Fruit fly (Drosophila melanogaster) whole organism, embryonic: ENCODE results near the gene Smvt.

Experiments
- B-H2 ChIP-seq: fragments of 200-800 bp; sonication (Bioruptor generic); optimal IDR thresholded peaks from 2 replicates; lab custom pipeline; 2018; ENCODE audit warnings: missing biosample characterization, mild to moderate bottlenecking, missing genetic modification characterization
- Bteb2 ChIP-seq: fragments of 200-800 bp; sonication (Bioruptor generic); optimal IDR thresholded peaks from 2 replicates; lab custom pipeline; 2016; ENCODE audit warnings: missing biosample characterization, missing genetic modification characterization
- CG10431 ChIP-seq: fragments of 200-800 bp; sonication (Bioruptor generic); optimal IDR thresholded peaks from 3 replicates; lab custom pipeline; 2018; ENCODE audit warnings: missing biosample characterization, mild to moderate bottlenecking, missing genetic modification characterization
- CG11085 ChIP-seq: fragments of 200-800 bp; sonication (Bioruptor generic); IDR thresholded peaks from 2 replicates; pipeline ENCODE4 v1.3.6; 2022; ENCODE audit warnings: missing biosample characterization, missing genetic modification characterization
- CG11093 ChIP-seq: fragments of 200-800 bp; sonication (Bioruptor generic); IDR thresholded peaks from 3 replicates; pipeline ENCODE4 v1.3.6; 2022; ENCODE audit warnings: missing biosample characterization, missing genetic modification characterization
- CG13287 ChIP-seq: fragments of 200-800 bp; sonication (Bioruptor generic); IDR thresholded peaks from 2 replicates; pipeline ENCODE4 v1.3.6; 2022; ENCODE audit warnings: missing biosample characterization, missing genetic modification characterization; ENCODE audit not compliant: partially characterized antibody
- CG13775 ChIP-seq: fragments of 200-800 bp; sonication (Bioruptor generic); optimal IDR thresholded peaks from 3 replicates; lab custom pipeline; 2017; ENCODE audit warnings: missing biosample characterization, mild to moderate bottlenecking, missing genetic modification characterization
- CG14860 ChIP-seq: fragments of 200-800 bp; sonication (Bioruptor generic); IDR thresholded peaks from 3 replicates; pipeline ENCODE4 v1.3.6; 2022; ENCODE audit warnings: missing biosample characterization, missing genetic modification characterization; ENCODE audit not compliant: partially characterized antibody
- CG15011 ChIP-seq: fragments of 200-800 bp; sonication (Bioruptor generic); optimal IDR thresholded peaks from 3 replicates; lab custom pipeline; 2018; ENCODE audit warnings: missing biosample characterization, mild to moderate bottlenecking, missing genetic modification characterization
- CG15514 ChIP-seq: fragments of 200-800 bp; sonication (Bioruptor generic); optimal IDR thresholded peaks from 3 replicates; lab custom pipeline; 2017; ENCODE audit warnings: missing biosample characterization, missing genetic modification characterization, mild to moderate bottlenecking, moderate library complexity, missing genetic modification reagents
- CG1603 ChIP-seq: fragments of 200-800 bp; sonication (Bioruptor generic); optimal IDR thresholded peaks from 2 replicates; lab custom pipeline; 2019; ENCODE audit warnings: missing biosample characterization, mild to moderate bottlenecking, missing genetic modification characterization, moderate library complexity
- CG17829 ChIP-seq: fragments of 200-800 bp; optimal IDR thresholded peaks from 2 replicates; lab custom pipeline; 2019; ENCODE audit warnings: missing biosample characterization, mild to moderate bottlenecking, missing genetic modification characterization, moderate library complexity
- CG1792 ChIP-seq: fragments of 200-800 bp; sonication (Bioruptor generic); optimal IDR thresholded peaks from 2 replicates; lab custom pipeline; 2016; ENCODE audit warnings: missing biosample characterization, missing genetic modification characterization
- CG18011 ChIP-seq: fragments of 200-800 bp; sonication (Bioruptor generic); optimal IDR thresholded peaks from 2 replicates; lab custom pipeline; 2017; ENCODE audit warnings: missing biosample characterization, missing genetic modification characterization, mild to moderate bottlenecking, moderate library complexity, missing genotype
- CG18619 ChIP-seq: fragments of 200-800 bp; sonication (Bioruptor generic); optimal IDR thresholded peaks from 3 replicates; lab custom pipeline; 2017; ENCODE audit warnings: missing biosample characterization, mild to moderate bottlenecking, missing genetic modification characterization
- CG31441 ChIP-seq: fragments of 200-800 bp; sonication (Bioruptor generic); IDR thresholded peaks from 2 replicates; pipeline ENCODE4 v1.3.6; 2022; ENCODE audit warnings: missing biosample characterization, missing genetic modification characterization
- CG3163 ChIP-seq: fragments of 200-800 bp; sonication (Bioruptor generic); optimal IDR thresholded peaks from 3 replicates; lab custom pipeline; 2016; ENCODE audit warnings: missing biosample characterization, missing genetic modification characterization
- CG32772 ChIP-seq: fragments of 200-800 bp; sonication (Bioruptor generic); IDR thresholded peaks from 2 replicates; pipeline ENCODE4 v1.3.6; 2022; ENCODE audit warnings: missing biosample characterization, missing genetic modification characterization
- CG43689 ChIP-seq: fragments of 200-800 bp; sonication (Bioruptor generic); IDR thresholded peaks from 2 replicates; pipeline ENCODE4 v1.3.6; 2022; ENCODE audit warnings: missing biosample characterization, missing genetic modification characterization
- CG6175 ChIP-seq: fragments of 200-800 bp; sonication (Bioruptor generic); IDR thresholded peaks from 3 replicates; pipeline ENCODE4 v1.3.6; 2022; ENCODE audit warnings: missing biosample characterization, missing genetic modification characterization
- CG6813 ChIP-seq: fragments of 200-800 bp; sonication (Bioruptor generic); optimal IDR thresholded peaks from 2 replicates; lab custom pipeline; 2017; ENCODE audit warnings: missing biosample characterization, missing genetic modification characterization, mild to moderate bottlenecking, moderate library complexity, missing genetic modification reagents
- CG7745 ChIP-seq: fragments of 200-800 bp; sonication (Bioruptor generic); optimal IDR thresholded peaks from 2 replicates; lab custom pipeline; 2018; ENCODE audit warnings: missing biosample characterization, mild to moderate bottlenecking, missing genetic modification characterization, moderate library complexity
- CG8089 ChIP-seq: fragments of 200-800 bp; sonication (Bioruptor generic); optimal IDR thresholded peaks from 3 replicates; lab custom pipeline; 2016; ENCODE audit warnings: missing biosample characterization, missing genetic modification characterization
- CG9609 ChIP-seq: fragments of 200-800 bp; sonication (Bioruptor generic); optimal IDR thresholded peaks from 3 replicates; lab custom pipeline; 2016; ENCODE audit warnings: missing biosample characterization, missing genetic modification characterization
- CG9932 ChIP-seq: fragments of 200-800 bp; sonication (Bioruptor generic); IDR thresholded peaks from 2 replicates; pipeline ENCODE4 v1.3.6; 2022; ENCODE audit warnings: missing biosample characterization, missing genetic modification characterization
- D19B ChIP-seq: fragments of 200-800 bp; sonication (Bioruptor generic); optimal IDR thresholded peaks from 2 replicates; lab custom pipeline; 2017; ENCODE audit warnings: missing biosample characterization, mild to moderate bottlenecking, missing genetic modification characterization
- Dbx ChIP-seq: fragments of 200-800 bp; sonication (Bioruptor generic); IDR thresholded peaks from 3 replicates; pipeline ENCODE4 v1.3.6; 2022; ENCODE audit warnings: missing biosample characterization, missing genetic modification characterization
- Ets65A ChIP-seq: fragments of 200-800 bp; sonication (Bioruptor generic); peaks from one replicate; lab custom pipeline; 2016; ENCODE audit warnings: missing biosample characterization, missing genetic modification characterization
- Gug ChIP-seq: fragments of 200-800 bp; sonication (Bioruptor generic); IDR thresholded peaks from 4 replicates; pipeline ENCODE4 v1.3.6; 2022; ENCODE audit warnings: missing biosample characterization, missing genetic modification characterization
- HmgD ChIP-seq: fragments of 200-800 bp; sonication (Bioruptor generic); optimal IDR thresholded peaks from 3 replicates; lab custom pipeline; 2016; ENCODE audit warnings: missing biosample characterization, missing genetic modification characterization
- MESR4 ChIP-seq: fragments of 200-800 bp; sonication (Bioruptor generic); optimal IDR thresholded peaks from 2 replicates; lab custom pipeline; 2018; ENCODE audit warnings: missing biosample characterization, mild to moderate bottlenecking, missing genetic modification characterization, moderate library complexity
- Myb ChIP-seq: fragments of 200-800 bp; sonication (Bioruptor generic); optimal IDR thresholded peaks from 2 replicates; lab custom pipeline; 2016; ENCODE audit warnings: missing biosample characterization, missing genetic modification characterization
- Oaz ChIP-seq: fragments of 200-800 bp; sonication (Bioruptor generic); IDR thresholded peaks from 2 replicates; pipeline ENCODE4 v1.3.6; 2022; ENCODE audit warnings: missing biosample characterization, missing genetic modification characterization
- PHDP ChIP-seq: fragments of 200-800 bp; sonication (Bioruptor generic); optimal IDR thresholded peaks from 3 replicates; lab custom pipeline; 2018; ENCODE audit warnings: missing biosample characterization, mild to moderate bottlenecking, missing genetic modification characterization, moderate library complexity
- ac ChIP-seq: fragments of 200-800 bp; sonication (Bioruptor generic); optimal IDR thresholded peaks from 3 replicates; lab custom pipeline; 2017; ENCODE audit warnings: missing biosample characterization, mild to moderate bottlenecking, missing genetic modification characterization
- ara ChIP-seq: fragments of 200-800 bp; sonication (Bioruptor generic); IDR thresholded peaks from 2 replicates; pipeline ENCODE4 v1.3.6; 2022; ENCODE audit warnings: missing biosample characterization, missing genetic modification characterization
- ash1 ChIP-seq: fragments of 200-800 bp; sonication (Bioruptor generic); optimal IDR thresholded peaks from 2 replicates; lab custom pipeline; 2018; ENCODE audit warnings: missing biosample characterization, mild to moderate bottlenecking, missing genetic modification characterization
- bbx ChIP-seq: fragments of 200-800 bp; sonication (Bioruptor generic); IDR thresholded peaks from 2 replicates; pipeline ENCODE4 v1.3.6; 2022; ENCODE audit warnings: missing biosample characterization, missing genetic modification characterization; ENCODE audit not compliant: partially characterized antibody
- caup ChIP-seq: fragments of 200-800 bp; sonication (Bioruptor generic); optimal IDR thresholded peaks from 3 replicates; lab custom pipeline; 2017; ENCODE audit warnings: missing biosample characterization, mild to moderate bottlenecking, missing genetic modification characterization, moderate library complexity; ENCODE audit not compliant: severe bottlenecking
- eve ChIP-seq, 2 experiments: fragments of >200 bp; optimal IDR thresholded peaks; 2 replicates each; lab custom pipeline; 2017; ENCODE audit warnings: missing biosample characterization in 2 of 2, missing genetic modification characterization in 2 of 2
- grau ChIP-seq: fragments of 200-800 bp; optimal IDR thresholded peaks from 3 replicates; lab custom pipeline; 2019; ENCODE audit warnings: missing biosample characterization, mild to moderate bottlenecking, missing genetic modification characterization, moderate library complexity
- h ChIP-seq: fragments of >200 bp; optimal IDR thresholded peaks from 2 replicates; lab custom pipeline; 2017
- jigr1 ChIP-seq: fragments of 200-800 bp; sonication (Bioruptor generic); IDR thresholded peaks from 3 replicates; pipeline ENCODE4 v1.3.6; 2022; ENCODE audit warnings: missing biosample characterization, missing genetic modification characterization
- lov ChIP-seq, 2 experiments: fragments of 200-800 bp in 1 of 2; fragments of >200 bp in 1 of 2; sonication (Bioruptor generic) in 1 of 2; IDR thresholded peaks in 1 of 2; optimal IDR thresholded peaks in 1 of 2; 2 replicates in 1 of 2; 3 replicates in 1 of 2; pipeline versions ENCODE4 v1.3.6 to Lab custom; 2017 to 2022; ENCODE audit warnings: missing biosample characterization in 1 of 2, missing genetic modification characterization in 1 of 2
- odd ChIP-seq: fragments of 200-800 bp; sonication (Bioruptor generic); optimal IDR thresholded peaks from 2 replicates; lab custom pipeline; 2017; ENCODE audit warnings: missing biosample characterization, mild to moderate bottlenecking, missing genetic modification characterization
- pzg ChIP-seq: fragments of 200-800 bp; sonication (Bioruptor generic); optimal IDR thresholded peaks from 3 replicates; lab custom pipeline; 2018; ENCODE audit warnings: missing biosample characterization, mild to moderate bottlenecking, missing genetic modification characterization, moderate library complexity
- rib ChIP-seq: fragments of 200-800 bp; sonication (Bioruptor generic); IDR thresholded peaks from 2 replicates; pipeline ENCODE4 v1.3.6; 2022; ENCODE audit warnings: missing biosample characterization, missing genetic modification characterization
- slbo ChIP-seq: fragments of 200-800 bp; sonication (Bioruptor generic); IDR thresholded peaks from 2 replicates; pipeline ENCODE4 v1.3.6; 2022; ENCODE audit warnings: missing biosample characterization, missing genetic modification characterization
- sna ChIP-seq: fragments of 200-800 bp; sonication (Bioruptor generic); IDR thresholded peaks from 2 replicates; pipeline ENCODE4 v1.3.6; 2022; ENCODE audit warnings: missing biosample characterization, missing genetic modification characterization; ENCODE audit not compliant: partially characterized antibody
- toy ChIP-seq: fragments of 200-800 bp; sonication (Bioruptor generic); IDR thresholded peaks from 2 replicates; pipeline ENCODE4 v1.3.6; 2022; ENCODE audit warnings: missing biosample characterization, missing genetic modification characterization

Gene Smvt

dm6 chr3R:31723206-31723933 is 38.0 kb downstream of the Smvt start (continued):
- TF ChIP-seq CG15011, result no peak
- peak; percentile 12 for TF ChIP-seq grau (tag; lab: Kevin White, UChicago)
- TF ChIP-seq lov (optimal IDR thresholded peaks at IDR 0.05; lab: Kevin White, UChicago), result no peak
- no peak for TF ChIP-seq lov (GFP tag; IDR thresholded peaks at IDR 0.05; lab: Robert Waterston, UW)
- TF ChIP-seq odd, result no peak
- no peak for TF ChIP-seq PHDP
- TF ChIP-seq CG13287 (GFP tag; lab: Robert Waterston, UW), result no peak
- no peak for TF ChIP-seq CG11093 (GFP tag; lab: Robert Waterston, UW)
- no peak for TF ChIP-seq CG3163 (GFP tag; lab: Kevin White, UChicago)
- TF ChIP-seq MESR4, result no peak
- TF ChIP-seq D19B (GFP tag; lab: Kevin White, UChicago), result no peak
- TF ChIP-seq CG7745 (tag; lab: Kevin White, UChicago), result no peak
- no peak for TF ChIP-seq eve (GFP tag; optimal IDR thresholded peaks at IDR 0.05; lab: Kevin White, UChicago)
- TF ChIP-seq CG31441 (GFP tag; lab: Robert Waterston, UW), result no peak; the same call in 1 of the 2 replicates
- TF ChIP-seq ara (GFP tag; lab: Robert Waterston, UW), result no peak
- TF ChIP-seq CG43689 (GFP tag; lab: Robert Waterston, UW), result no peak
- TF ChIP-seq CG6175 (GFP tag; lab: Robert Waterston, UW), result 0 out of 3 replicates have a peak, but pooled peaks have one; percentile 14
- TF ChIP-seq Gug (GFP tag; lab: Robert Waterston, UW), result 0 out of 4 replicates have a peak, but pooled peaks have one; percentile 4
- no peak for TF ChIP-seq Myb (GFP tag; lab: Kevin White, UChicago)
- TF ChIP-seq pzg (GFP tag; lab: Kevin White, UChicago), result no peak
- no peak for TF ChIP-seq CG15514 (GFP tag; lab: Kevin White, UChicago)
- no peak for TF ChIP-seq rib (GFP tag; lab: Robert Waterston, UW)
- TF ChIP-seq Bteb2 (GFP tag; lab: Kevin White, UChicago), result no peak
- no peak for TF ChIP-seq CG18619 (GFP tag; lab: Kevin White, UChicago)
- TF ChIP-seq h (lab: Kevin White, UChicago), result no peak
- TF ChIP-seq Ets65A (GFP tag; lab: Kevin White, UChicago), result no peak
- peak; percentile 51 for TF ChIP-seq CG1603
- no peak for TF ChIP-seq ash1
- no peak for TF ChIP-seq jigr1 (GFP tag; lab: Robert Waterston, UW)
- TF ChIP-seq Oaz (GFP tag; lab: Robert Waterston, UW), result no peak
- no peak for TF ChIP-seq ac
- TF ChIP-seq caup (GFP tag; lab: Kevin White, UChicago), result no peak
- TF ChIP-seq HmgD (GFP tag; lab: Kevin White, UChicago), result no peak
- TF ChIP-seq CG1792 (GFP tag; lab: Kevin White, UChicago), result no peak
- TF ChIP-seq B-H2, result no peak
- no peak for TF ChIP-seq CG13775
- TF ChIP-seq CG6813 (GFP tag; lab: Kevin White, UChicago), result no peak
- TF ChIP-seq sna (GFP tag; lab: Robert Waterston, UW), result no peak
- TF ChIP-seq CG9609 (GFP tag; lab: Kevin White, UChicago), result no peak
- no peak for TF ChIP-seq CG8089 (GFP tag; lab: Kevin White, UChicago)
- TF ChIP-seq CG11085 (GFP tag; lab: Robert Waterston, UW), result no peak
- TF ChIP-seq CG18011 (GFP tag; lab: Kevin White, UChicago), result no peak
- TF ChIP-seq Dbx (GFP tag; lab: Robert Waterston, UW), result no peak
- 0 out of 2 replicates have a peak, but pooled peaks have one; percentile 9 for TF ChIP-seq slbo (GFP tag; lab: Robert Waterston, UW)
- no peak for TF ChIP-seq CG10431 (GFP tag; lab: Kevin White, UChicago)
- no peak for TF ChIP-seq CG17829 (tag; lab: Kevin White, UChicago)
- TF ChIP-seq bbx (GFP tag; lab: Robert Waterston, UW), result no peak
- TF ChIP-seq CG32772 (GFP tag; lab: Robert Waterston, UW), result no peak
- TF ChIP-seq toy, result no peak
- no peak for TF ChIP-seq CG14860
- peak; percentile 7; the same call in 1 of the 2 replicates for TF ChIP-seq CG9932 (GFP tag; lab: Robert Waterston, UW)
